Worm (Caenorhabditis elegans) whole organism, young adult: ENCODE data around the gene ech-6.

Source experiments
- atf-7 ChIP-seq: sonication (generic microtip); optimal IDR thresholded peaks from 2 replicates; lab custom pipeline; 2017; ENCODE audit warnings: mild to moderate bottlenecking, missing genetic modification characterization, missing compliant biosample characterization
- hmg-20 ChIP-seq: fragments of 200-800 bp; sonication (Bioruptor generic); IDR thresholded peaks from 2 replicates; pipeline ENCODE4 v1.3.6; 2022; ENCODE audit warnings: missing genetic modification reagents, missing genetic modification characterization, missing compliant biosample characterization
- lin-26 ChIP-seq: fragments of 200-800 bp; sonication (Bioruptor generic); IDR thresholded peaks from 2 replicates; pipeline ENCODE4 v1.3.6; 2022; ENCODE audit warnings: missing genetic modification reagents, missing genetic modification characterization, missing compliant biosample characterization
- nhr-120 ChIP-seq: fragments of 200-800 bp; sonication (Bioruptor generic); IDR thresholded peaks from 2 replicates; pipeline ENCODE4 v1.3.6; 2022; ENCODE audit warnings: missing genetic modification characterization, missing compliant biosample characterization

The ech-6 gene

DNA sequence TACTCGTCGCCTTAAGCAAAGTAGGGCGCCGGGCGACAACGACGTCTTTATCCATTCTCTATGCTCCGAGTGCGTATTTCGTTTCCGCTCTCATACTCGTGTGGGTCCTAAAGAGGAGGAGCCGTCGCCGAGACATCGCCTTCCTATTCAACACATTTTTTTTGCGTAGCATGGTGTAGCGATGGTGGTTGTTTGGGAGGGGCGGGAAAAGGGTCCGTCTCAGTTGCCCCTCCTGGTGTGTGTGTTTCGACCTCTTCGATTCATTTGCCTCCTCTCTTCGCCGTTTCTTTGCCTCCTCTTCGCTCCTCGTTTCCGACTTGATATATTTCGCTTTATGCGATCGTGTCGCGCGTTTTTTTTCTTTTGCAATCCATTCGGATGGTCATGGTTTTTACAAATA, 50.9 kb downstream of the ech-6 start:
- TF ChIP-seq nhr-120 (0 out of 2 replicates have a peak, but pooled peaks have one; percentile 33), hmg-20 (GFP tag; lab: Robert Waterston, UW) (0 out of 2 replicates have a peak, but pooled peaks have one; percentile 24), atf-7 (no peak), lin-26 (0 out of 2 replicates have a peak, but pooled peaks have one; percentile 11)
- TF ChIP-seq, all 124 proteins: peak for 3
